Worm (Caenorhabditis elegans) whole organism, L3 larva: ENCODE results near the gene pals-33.

Experiments used
- egl-27 ChIP-seq: sonication (generic microtip); optimal IDR thresholded peaks from 4 replicates; lab custom pipeline; 2017; ENCODE audit warnings: missing biosample characterization, missing genetic modification reagents, missing genetic modification characterization
- hmg-11 ChIP-seq: sonication (generic microtip); optimal IDR thresholded peaks from 2 replicates; lab custom pipeline; 2016; ENCODE audit warnings: missing genetic modification characterization, missing compliant biosample characterization
- jun-1 ChIP-seq: fragments of 150-350 bp; optimal IDR thresholded peaks from 2 replicates; lab custom pipeline; 2014; ENCODE audit warnings: missing biosample characterization, missing genetic modification reagents, missing genetic modification characterization
- mml-1 ChIP-seq: fragments of 150-350 bp; sonication (generic microtip); optimal IDR thresholded peaks from 3 replicates; lab custom pipeline; 2014; ENCODE audit warnings: missing biosample characterization, missing genetic modification characterization
- nhr-12 ChIP-seq: fragments of 150-350 bp; optimal IDR thresholded peaks from 2 replicates; lab custom pipeline; 2014; ENCODE audit warnings: missing biosample characterization, missing genetic modification characterization
- nhr-28 ChIP-seq: fragments of 150-350 bp; optimal IDR thresholded peaks from 2 replicates; lab custom pipeline; 2014; ENCODE audit warnings: missing biosample characterization, missing genetic modification characterization
- nhr-77 ChIP-seq: fragments of 150-350 bp; optimal IDR thresholded peaks from 2 replicates; lab custom pipeline; 2014; ENCODE audit warnings: missing biosample characterization, missing genetic modification characterization
- snpc-4 ChIP-seq: fragments of 150-350 bp; optimal IDR thresholded peaks from 2 replicates; lab custom pipeline; 2014; ENCODE audit warnings: missing biosample characterization, missing genetic modification characterization
- unc-39 ChIP-seq: sonication (generic microtip); optimal IDR thresholded peaks from 4 replicates; lab custom pipeline; 2017; ENCODE audit warnings: missing biosample characterization, missing genetic modification characterization

ce11 chrV:3714750-3715149 lies 41.6 kb downstream of the pals-33 start:
- TF ChIP-seq unc-39 (no peak), hmg-11 (tag; lab: Kevin White, UChicago) (no peak), egl-27 (tag; lab: Kevin White, UChicago) (no peak), nhr-28 (tag; lab: Kevin White, UChicago) (no peak), jun-1 (no peak), mml-1 (tag; lab: Kevin White, UChicago) (no peak), nhr-77 (tag; lab: Kevin White, UChicago) (no peak), nhr-12 (tag; lab: Kevin White, UChicago) (no peak), snpc-4 (tag; lab: Kevin White, UChicago) (no peak)
